Fruit fly (Drosophila melanogaster) whole organism, embryonic: Measurements from ENCODE around the gene sky.

Source experiments
- Atf-2 ChIP-seq: fragments of 200-800 bp; sonication (Bioruptor generic); optimal IDR thresholded peaks from 2 replicates; lab custom pipeline; 2016; ENCODE audit warnings: missing biosample characterization, missing genetic modification characterization
- Awh ChIP-seq: fragments of 200-800 bp; sonication (Bioruptor generic); IDR thresholded peaks from 2 replicates; pipeline ENCODE4, ENCODE4 v1.3.6; 2022; ENCODE audit warnings: missing biosample characterization, missing genetic modification characterization
- B-H2 ChIP-seq: fragments of 200-800 bp; sonication (Bioruptor generic); optimal IDR thresholded peaks from 2 replicates; lab custom pipeline; 2018; ENCODE audit warnings: missing biosample characterization, mild to moderate bottlenecking, missing genetic modification characterization
- CG11456 ChIP-seq: fragments of 200-800 bp; sonication (Bioruptor generic); IDR thresholded peaks from 3 replicates; pipeline ENCODE4 v1.3.6; 2022; ENCODE audit warnings: missing biosample characterization, missing genetic modification characterization
- CG12942 ChIP-seq: fragments of 200-800 bp; sonication (Bioruptor generic); optimal IDR thresholded peaks from 3 replicates; lab custom pipeline; 2016; ENCODE audit warnings: missing biosample characterization, missing genetic modification characterization
- CG13624 ChIP-seq: fragments of 200-800 bp; sonication (Bioruptor generic); optimal IDR thresholded peaks from 2 replicates; lab custom pipeline; 2016; ENCODE audit warnings: missing biosample characterization, missing genetic modification characterization
- CG13894 ChIP-seq: fragments of 200-800 bp; sonication (Bioruptor generic); optimal IDR thresholded peaks from 3 replicates; lab custom pipeline; 2018; ENCODE audit warnings: missing biosample characterization, mild to moderate bottlenecking, missing genetic modification characterization, moderate library complexity
- CG14441 ChIP-seq: fragments of 200-800 bp; sonication (Bioruptor generic); IDR thresholded peaks from 2 replicates; pipeline ENCODE4 v1.3.6; 2022; ENCODE audit warnings: missing biosample characterization, missing genetic modification characterization
- CG15479 ChIP-seq: fragments of 200-800 bp; sonication (Bioruptor generic); optimal IDR thresholded peaks from 3 replicates; lab custom pipeline; 2019; ENCODE audit warnings: missing biosample characterization, mild to moderate bottlenecking, missing genetic modification characterization, moderate library complexity
- CG1647 ChIP-seq: fragments of 200-800 bp; sonication (Bioruptor generic); optimal IDR thresholded peaks from 3 replicates; lab custom pipeline; 2016; ENCODE audit warnings: missing biosample characterization, missing genetic modification characterization
- CG17186 ChIP-seq: fragments of 200-800 bp; sonication (Bioruptor generic); optimal IDR thresholded peaks from 3 replicates; lab custom pipeline; 2017; ENCODE audit warnings: missing biosample characterization, missing genetic modification reagents, missing genetic modification characterization
- CG17328 ChIP-seq: fragments of 200-800 bp; sonication (Bioruptor generic); IDR thresholded peaks from 2 replicates; pipeline ENCODE4 v1.3.6; 2022; ENCODE audit warnings: missing biosample characterization, missing genetic modification characterization
- CG17912 ChIP-seq: fragments of 200-800 bp; sonication (Bioruptor generic); optimal IDR thresholded peaks from 2 replicates; lab custom pipeline; 2018; ENCODE audit warnings: missing biosample characterization, mild to moderate bottlenecking, missing genetic modification characterization
- CG18764 ChIP-seq: fragments of 200-800 bp; sonication (Bioruptor generic); optimal IDR thresholded peaks from 3 replicates; lab custom pipeline; 2016; ENCODE audit warnings: missing biosample characterization, missing genetic modification characterization
- CG2116 ChIP-seq: fragments of 200-800 bp; sonication (Bioruptor generic); optimal IDR thresholded peaks from 3 replicates; lab custom pipeline; 2018; ENCODE audit warnings: missing biosample characterization, mild to moderate bottlenecking, missing genetic modification characterization
- CG32772 ChIP-seq: fragments of 200-800 bp; sonication (Bioruptor generic); IDR thresholded peaks from 2 replicates; pipeline ENCODE4 v1.3.6; 2022; ENCODE audit warnings: missing biosample characterization, missing genetic modification characterization
- CG34376 ChIP-seq: fragments of 200-800 bp; sonication (Bioruptor generic); optimal IDR thresholded peaks from 2 replicates; lab custom pipeline; 2018; ENCODE audit warnings: missing biosample characterization, mild to moderate bottlenecking, missing genetic modification characterization
- CG3726 ChIP-seq: fragments of 200-800 bp; sonication (Bioruptor generic); IDR thresholded peaks from 3 replicates; pipeline ENCODE4, ENCODE4 v1.3.6; 2022; ENCODE audit warnings: missing biosample characterization, missing genetic modification characterization
- CG8765 ChIP-seq: fragments of 200-800 bp; sonication (Bioruptor generic); IDR thresholded peaks from 2 replicates; pipeline ENCODE4 v1.3.6; 2022; ENCODE audit warnings: missing biosample characterization, missing genetic modification characterization
- Dek ChIP-seq: fragments of 200-800 bp; sonication (Bioruptor generic); optimal IDR thresholded peaks from 3 replicates; lab custom pipeline; 2019; ENCODE audit warnings: missing biosample characterization, mild to moderate bottlenecking, missing genetic modification characterization, moderate library complexity
- Doc2 ChIP-seq: fragments of 200-800 bp; sonication (Bioruptor generic); IDR thresholded peaks from 2 replicates; pipeline ENCODE4 v1.3.6; 2022; ENCODE audit warnings: missing biosample characterization, missing genetic modification characterization
- Eip74EF ChIP-seq, 2 experiments: fragments of 200-800 bp in 1 of 2; fragments of >200 bp in 1 of 2; sonication (Bioruptor generic) in 1 of 2; optimal IDR thresholded peaks; 2 replicates each; lab custom pipeline; 2017 to 2019; ENCODE audit warnings: missing biosample characterization in 2 of 2, missing genetic modification characterization in 2 of 2, mild to moderate bottlenecking in 1 of 2, moderate library complexity in 1 of 2
- Ets65A ChIP-seq: fragments of 200-800 bp; sonication (Bioruptor generic); peaks from one replicate; lab custom pipeline; 2016; ENCODE audit warnings: missing biosample characterization, missing genetic modification characterization
- Ets97D ChIP-seq: fragments of 200-800 bp; sonication (Bioruptor generic); optimal IDR thresholded peaks from 3 replicates; lab custom pipeline; 2016; ENCODE audit warnings: missing biosample characterization, missing genetic modification characterization
- HHEX ChIP-seq: fragments of 200-800 bp; sonication (Bioruptor generic); optimal IDR thresholded peaks from 3 replicates; lab custom pipeline; 2017; ENCODE audit warnings: missing biosample characterization, mild to moderate bottlenecking, missing genetic modification characterization, missing genetic modification reagents
- Hr3 ChIP-seq: fragments of 200-800 bp; sonication (Bioruptor generic); optimal IDR thresholded peaks from 3 replicates; lab custom pipeline; 2016; ENCODE audit warnings: missing biosample characterization, missing genetic modification characterization
- Hr78 ChIP-seq, 2 experiments: fragments of 200-800 bp in 1 of 2; fragments of >200 bp in 1 of 2; sonication (Bioruptor generic) in 1 of 2; optimal IDR thresholded peaks; 2 replicates each; lab custom pipeline; 2017 to 2019; ENCODE audit warnings: missing biosample characterization in 2 of 2, missing genetic modification characterization in 2 of 2, mild to moderate bottlenecking in 1 of 2, moderate library complexity in 1 of 2
- Jarid2 ChIP-seq: fragments of 200-800 bp; sonication (Bioruptor generic); optimal IDR thresholded peaks from 3 replicates; lab custom pipeline; 2017; ENCODE audit warnings: mild to moderate bottlenecking, missing biosample characterization, missing genetic modification reagents, missing genetic modification characterization
- Lhr ChIP-seq: fragments of 200-800 bp; sonication (Bioruptor generic); optimal IDR thresholded peaks from 3 replicates; lab custom pipeline; 2017; ENCODE audit warnings: mild to moderate bottlenecking, missing biosample characterization, missing genetic modification reagents, missing genetic modification characterization
- Lim3 ChIP-seq: fragments of 200-800 bp; sonication (Bioruptor generic); IDR thresholded peaks from 2 replicates; pipeline ENCODE4 v1.3.6; 2022; ENCODE audit warnings: missing biosample characterization, missing genetic modification characterization
- Med ChIP-seq: fragments of 200-800 bp; sonication (Bioruptor generic); peaks from one replicate; lab custom pipeline; 2016; ENCODE audit warnings: missing biosample characterization, missing genetic modification characterization, mild to moderate bottlenecking, inconsistent platforms, moderate library complexity
- TFAM ChIP-seq: fragments of 200-800 bp; sonication (Bioruptor generic); optimal IDR thresholded peaks from 2 replicates; lab custom pipeline; 2017; ENCODE audit warnings: missing biosample characterization, missing genetic modification characterization, inconsistent platforms
- Vsx1 ChIP-seq: fragments of 200-800 bp; sonication (Bioruptor generic); optimal IDR thresholded peaks from 2 replicates; lab custom pipeline; 2017; ENCODE audit warnings: missing biosample characterization, mild to moderate bottlenecking, missing genetic modification characterization, missing genetic modification reagents
- Xbp1 ChIP-seq: fragments of 200-800 bp; sonication (Bioruptor generic); optimal IDR thresholded peaks from 3 replicates; lab custom pipeline; 2016; ENCODE audit warnings: missing biosample characterization, mild to moderate bottlenecking, missing genetic modification characterization
- abd-A ChIP-seq: fragments of 200-800 bp; sonication (Bioruptor generic); optimal IDR thresholded peaks from 3 replicates; lab custom pipeline; 2019; ENCODE audit warnings: missing biosample characterization, mild to moderate bottlenecking, missing genetic modification characterization, moderate library complexity
- ara ChIP-seq: fragments of 200-800 bp; sonication (Bioruptor generic); IDR thresholded peaks from 2 replicates; pipeline ENCODE4 v1.3.6; 2022; ENCODE audit warnings: missing biosample characterization, missing genetic modification characterization
- cwo ChIP-seq: fragments of 200-800 bp; sonication (Bioruptor generic); optimal IDR thresholded peaks from 3 replicates; lab custom pipeline; 2017; ENCODE audit warnings: missing biosample characterization, missing genetic modification characterization, mild to moderate bottlenecking, moderate library complexity, missing genetic modification reagents
- disco-r ChIP-seq: fragments of 200-800 bp; sonication (Bioruptor generic); optimal IDR thresholded peaks from 2 replicates; lab custom pipeline; 2016; ENCODE audit warnings: missing biosample characterization, missing genetic modification characterization
- dmrt11E ChIP-seq: fragments of 200-800 bp; sonication (Bioruptor generic); optimal IDR thresholded peaks from 3 replicates; lab custom pipeline; 2018; ENCODE audit warnings: missing biosample characterization, mild to moderate bottlenecking, missing genetic modification characterization, moderate library complexity
- fd96Cb ChIP-seq: fragments of 200-800 bp; sonication (Bioruptor generic); optimal IDR thresholded peaks from 2 replicates; lab custom pipeline; 2018; ENCODE audit warnings: missing biosample characterization, mild to moderate bottlenecking, missing genetic modification characterization, moderate library complexity
- ftz-f1 ChIP-seq: fragments of 200-800 bp; sonication (Bioruptor generic); optimal IDR thresholded peaks from 2 replicates; lab custom pipeline; 2016; ENCODE audit warnings: missing biosample characterization, missing genetic modification characterization
- fu2 ChIP-seq: fragments of 200-800 bp; sonication (Bioruptor generic); optimal IDR thresholded peaks from 2 replicates; lab custom pipeline; 2016; ENCODE audit warnings: missing biosample characterization, missing genetic modification characterization
- gem ChIP-seq: fragments of 200-800 bp; sonication (Bioruptor generic); optimal IDR thresholded peaks from 2 replicates; lab custom pipeline; 2019; ENCODE audit warnings: missing biosample characterization, mild to moderate bottlenecking, missing genetic modification characterization, moderate library complexity
- org-1 ChIP-seq: fragments of 200-800 bp; sonication (Bioruptor generic); optimal IDR thresholded peaks from 2 replicates; lab custom pipeline; 2017; ENCODE audit warnings: missing biosample characterization, missing genetic modification characterization
- peb ChIP-seq: fragments of 200-800 bp; sonication (Bioruptor generic); IDR thresholded peaks from 2 replicates; pipeline ENCODE4 v1.3.6; 2022; ENCODE audit warnings: missing biosample characterization, missing genetic modification characterization
- sens ChIP-seq: fragments of 200-800 bp; sonication (Bioruptor generic); peaks from one replicate; lab custom pipeline; 2016; ENCODE audit warnings: missing biosample characterization, missing genetic modification characterization
- so ChIP-seq: fragments of 200-800 bp; sonication (Bioruptor generic); IDR thresholded peaks from 3 replicates; pipeline ENCODE4 v1.3.6; 2022; ENCODE audit warnings: missing biosample characterization, missing genetic modification characterization
- stc ChIP-seq: fragments of 200-800 bp; sonication (Bioruptor generic); IDR thresholded peaks from 2 replicates; pipeline ENCODE4 v1.3.6; 2022; ENCODE audit warnings: missing biosample characterization, missing genetic modification characterization
- ttk ChIP-seq: fragments of 200-800 bp; sonication (Bioruptor generic); IDR thresholded peaks from 2 replicates; pipeline ENCODE4 v2.1.2; 2022; ENCODE audit warnings: missing biosample characterization, missing genetic modification characterization
- wdn ChIP-seq: fragments of 200-800 bp; sonication (Bioruptor generic); IDR thresholded peaks from 2 replicates; pipeline ENCODE4 v1.3.6; 2022; ENCODE audit warnings: missing biosample characterization, missing genetic modification characterization
- z ChIP-seq: fragments of 200-800 bp; sonication (Bioruptor generic); IDR thresholded peaks from 3 replicates; pipeline ENCODE4 v1.3.6; 2022; ENCODE audit warnings: missing biosample characterization, missing genetic modification characterization

The sky gene

DNA sequence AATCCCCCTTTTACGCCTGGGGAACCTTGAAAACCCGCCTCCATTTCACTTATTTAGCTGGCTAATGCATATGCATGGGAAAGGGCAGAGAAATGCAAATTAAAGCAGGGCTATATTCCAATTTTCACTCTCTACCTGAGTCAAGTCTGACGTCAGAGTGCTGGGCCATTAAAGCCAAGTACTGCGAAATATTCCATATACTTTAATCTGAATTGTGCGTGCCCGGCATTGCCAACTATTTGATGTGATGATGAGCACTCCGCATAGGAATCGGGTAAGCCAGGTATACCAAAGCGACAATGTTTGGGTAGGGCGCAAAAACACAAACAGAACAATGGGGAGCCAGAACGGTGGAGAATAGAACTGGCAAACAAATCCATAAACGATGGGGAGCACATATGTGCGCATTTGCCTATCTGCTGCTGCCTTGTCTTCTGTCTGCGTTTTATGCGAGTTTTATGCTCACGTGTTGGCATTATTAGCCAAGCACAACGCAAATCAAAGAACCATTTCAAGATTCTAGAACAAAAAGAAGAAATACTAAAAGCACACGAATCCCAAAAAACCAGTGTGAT is 39.1 kb downstream of the sky start (continued):
- no peak for TF ChIP-seq CG17186 (GFP tag; lab: Kevin White, UChicago)
- TF ChIP-seq abd-A (tag; lab: Kevin White, UChicago) = peak; percentile 44
- TF ChIP-seq dmrt11E (tag; lab: Kevin White, UChicago) = no peak
- TF ChIP-seq Jarid2 (GFP tag; lab: Kevin White, UChicago) = no peak
- TF ChIP-seq CG2116 = no peak
- peak; percentile 16 for TF ChIP-seq B-H2
- TF ChIP-seq cwo (GFP tag; lab: Kevin White, UChicago) = peak; percentile 81
- TF ChIP-seq HHEX (GFP tag; lab: Kevin White, UChicago) = no peak
- TF ChIP-seq Xbp1 (GFP tag; lab: Kevin White, UChicago) = no peak
- TF ChIP-seq CG17328 (GFP tag; lab: Robert Waterston, UW) = no peak
- TF ChIP-seq CG13894 (tag; lab: Kevin White, UChicago) = peak; percentile 66
- TF ChIP-seq CG18764 (GFP tag; lab: Kevin White, UChicago) = no peak

DNA sequence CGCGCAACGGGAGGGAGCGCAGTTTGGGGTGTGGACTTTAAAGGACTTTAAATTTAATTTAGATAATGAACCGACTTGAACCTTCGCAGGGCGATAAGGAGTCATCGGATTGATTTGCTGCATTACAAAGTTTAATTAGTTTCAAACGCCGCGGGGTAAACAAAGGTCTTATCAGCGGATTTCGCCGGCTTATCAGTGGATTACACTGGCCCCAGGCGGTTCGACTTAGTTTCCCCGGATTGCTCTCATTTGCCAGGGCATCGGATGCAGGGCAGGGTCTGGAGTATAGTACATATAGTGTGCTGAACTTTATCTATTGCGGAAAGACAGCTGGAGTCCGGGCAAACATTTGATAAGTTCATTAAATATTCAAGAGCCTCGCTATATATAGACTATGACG is 40.3 kb downstream of the sky start:
- TF ChIP-seq org-1 (GFP tag; lab: Kevin White, UChicago) = no peak
- TF ChIP-seq CG14441 = no peak
- peak; percentile 44 for TF ChIP-seq CG34376 (GFP tag; lab: Kevin White, UChicago)
- peak; percentile 75 for TF ChIP-seq Ets65A (GFP tag; lab: Kevin White, UChicago)
- no peak for TF ChIP-seq z (GFP tag; lab: Robert Waterston, UW)
- no peak for TF ChIP-seq stc (GFP tag; lab: Robert Waterston, UW)
- TF ChIP-seq TFAM = no peak
- no peak for TF ChIP-seq Atf-2
- TF ChIP-seq Lhr (GFP tag; lab: Kevin White, UChicago) = no peak
- no peak for TF ChIP-seq Awh
- TF ChIP-seq fu2 (GFP tag; lab: Kevin White, UChicago) = no peak
- no peak for TF ChIP-seq Hr3 (GFP tag; lab: Kevin White, UChicago)
- TF ChIP-seq CG15479 (GFP tag; lab: Kevin White, UChicago) = peak; percentile 44
- TF ChIP-seq CG13624 (GFP tag; lab: Kevin White, UChicago) = no peak
- no peak for TF ChIP-seq ttk
- no peak for TF ChIP-seq so (GFP tag; lab: Robert Waterston, UW)
- TF ChIP-seq Hr78 (GFP tag; optimal IDR thresholded peaks at IDR 0.05; lab: Kevin White, UChicago) = peak in 1 of 2 experiments; percentile 10
- no peak for TF ChIP-seq ara (GFP tag; lab: Robert Waterston, UW)
- TF ChIP-seq ftz-f1 (GFP tag; lab: Kevin White, UChicago) = no peak
- no peak for TF ChIP-seq CG1647 (GFP tag; lab: Kevin White, UChicago)
- peak; percentile 69 for TF ChIP-seq gem (tag; lab: Kevin White, UChicago)
- TF ChIP-seq Ets97D (GFP tag; lab: Kevin White, UChicago) = no peak
- TF ChIP-seq Vsx1 (GFP tag; lab: Kevin White, UChicago) = no peak
- TF ChIP-seq wdn (GFP tag; lab: Robert Waterston, UW) = no peak
- no peak for TF ChIP-seq peb (GFP tag; lab: Robert Waterston, UW)
- TF ChIP-seq CG8765 = no peak
- TF ChIP-seq disco-r (GFP tag; lab: Kevin White, UChicago) = no peak
- peak in 1 of 2 experiments; percentile 15 for TF ChIP-seq Eip74EF (GFP tag; optimal IDR thresholded peaks at IDR 0.05; lab: Kevin White, UChicago)
- no peak for TF ChIP-seq fd96Cb (tag; lab: Kevin White, UChicago)
- peak; percentile 2 for TF ChIP-seq sens (GFP tag; lab: Kevin White, UChicago)
- no peak for TF ChIP-seq Doc2
- TF ChIP-seq Dek (tag; lab: Kevin White, UChicago) = no peak
- TF ChIP-seq Lim3 (GFP tag; lab: Robert Waterston, UW) = no peak
- no peak for TF ChIP-seq CG11456 (GFP tag; lab: Robert Waterston, UW)
- TF ChIP-seq CG12942 (GFP tag; lab: Kevin White, UChicago) = no peak
- TF ChIP-seq CG32772 (GFP tag; lab: Robert Waterston, UW) = no peak
- no peak for TF ChIP-seq CG17912 (GFP tag; lab: Kevin White, UChicago)
- TF ChIP-seq CG3726 (GFP tag; lab: Robert Waterston, UW) = no peak
- TF ChIP-seq Med (GFP tag; lab: Kevin White, UChicago) = peak; percentile 32
